Worm (Caenorhabditis elegans) whole organism, early embryonic: ENCODE data around the gene npr-10.

ENCODE experiments used
- ama-1 ChIP-seq: fragments of 150-350 bp; optimal IDR thresholded peaks from 2 replicates; lab custom pipeline; 2014
- hnd-1 ChIP-seq: sonication (generic microtip); optimal IDR thresholded peaks from 2 replicates; lab custom pipeline; 2016; ENCODE audit warnings: missing genetic modification characterization, missing compliant biosample characterization
- tra-4 ChIP-seq: sonication (generic microtip); optimal IDR thresholded peaks from 2 replicates; lab custom pipeline; 2017; ENCODE audit warnings: missing genetic modification characterization, missing compliant biosample characterization

ce11 chrX:12996161-12996560 lies 36.3 kb downstream of the npr-10 start:
- no peak for TF ChIP-seq hnd-1 (tag; lab: Kevin White, UChicago)
- no peak for TF ChIP-seq ama-1 (lab: Kevin White, UChicago)
- no peak for TF ChIP-seq tra-4 (tag; lab: Kevin White, UChicago)
